Fruit fly (Drosophila melanogaster): ENCODE results near the gene CG42749.

The CG42749 gene

dm6 chrX:5300623-5301283 is 4.9 kb downstream of the CG42749 start (continued):
- TF ChIP-seq CG9705 (GFP tag; optimal IDR thresholded peaks at IDR 0.05) (no peak), Hr83 (GFP tag; optimal IDR thresholded peaks at IDR 0.05; ENCODE audit: poor library complexity, severe bottlenecking) (no peak), OdsH (GFP tag; optimal IDR thresholded peaks at IDR 0.05) (peak; percentile 14), sage (GFP tag; optimal IDR thresholded peaks at IDR 0.05) (no peak), jim (GFP tag; optimal IDR thresholded peaks at IDR 0.05) (no peak), Rel (GFP tag; optimal IDR thresholded peaks at IDR 0.05) (no peak), Rel (tag; optimal IDR thresholded peaks at IDR 0.05) (no peak), pan (optimal IDR thresholded peaks at IDR 0.05) (no peak), fru (GFP tag; optimal IDR thresholded peaks at IDR 0.05) (peak; percentile 18)

DNA sequence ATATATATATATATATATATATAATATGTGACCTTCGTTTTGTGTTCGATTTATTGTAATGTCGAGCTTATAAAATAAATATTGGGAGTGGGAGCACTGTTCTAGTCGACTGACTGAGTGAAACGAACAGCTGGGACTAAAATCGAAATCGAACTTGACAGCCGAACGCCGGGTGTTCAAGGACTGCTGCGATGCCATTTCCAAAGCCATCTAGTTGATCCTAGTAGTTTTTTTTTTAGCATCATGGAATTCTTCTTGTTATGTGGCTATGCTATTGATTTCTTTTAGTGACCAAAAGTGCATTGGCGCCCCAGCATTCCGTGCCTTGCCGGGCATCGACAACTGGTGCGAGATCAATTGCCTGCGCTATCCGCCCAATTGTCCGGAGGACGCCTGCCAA is 9.7 kb downstream of the CG42749 start, which contains the start of gene CG3323:
CG3323 (minus strand) TSS at position 101 of the 400 bp plus-strand sequence.
- TF ChIP-seq woc (GFP tag; optimal IDR thresholded peaks at IDR 0.05) (no peak), lola (GFP tag; optimal IDR thresholded peaks at IDR 0.05) (no peak), rgr (GFP tag; optimal IDR thresholded peaks at IDR 0.05) (no peak), OdsH (GFP tag; optimal IDR thresholded peaks at IDR 0.05) (no peak), pan (optimal IDR thresholded peaks at IDR 0.05) (no peak), Dif (GFP tag; optimal IDR thresholded peaks at IDR 0.05; ENCODE audit: partially characterized antibody) (no peak)

DNA sequence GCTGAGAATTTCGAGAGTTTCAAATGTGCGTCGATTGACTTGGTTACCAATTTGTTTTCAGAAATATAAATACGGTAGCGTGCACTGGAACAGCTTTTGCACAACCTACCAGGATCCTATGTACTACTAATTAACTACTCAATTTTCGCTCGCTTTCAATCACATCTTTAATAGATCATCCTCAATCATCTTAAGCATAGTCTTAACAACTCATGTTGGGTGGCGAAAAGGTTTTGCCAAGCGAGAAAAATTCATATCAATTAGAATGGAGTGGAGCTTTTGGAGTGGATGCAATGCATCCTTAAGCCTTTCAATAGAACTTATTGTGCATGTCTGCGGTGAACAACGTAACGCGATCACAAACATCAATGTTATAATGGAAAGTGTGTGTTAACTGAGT is 11.5 kb downstream of the CG42749 start, which contains the start of gene CG17764:
CG17764 (minus strand) TSS at position 101 of the 400 bp plus-strand sequence.
- TF ChIP-seq OdsH (GFP tag; optimal IDR thresholded peaks at IDR 0.05), result no peak
- no peak for TF ChIP-seq Vsx2 (GFP tag; optimal IDR thresholded peaks at IDR 0.05; ENCODE audit: partially characterized antibody)
- TF ChIP-seq HLH106 (tag; optimal IDR thresholded peaks at IDR 0.05), result no peak
- no peak for TF ChIP-seq usp (GFP tag; optimal IDR thresholded peaks at IDR 0.05)
- TF ChIP-seq brk (GFP tag; optimal IDR thresholded peaks at IDR 0.05), result no peak
- TF ChIP-seq h (GFP tag; optimal IDR thresholded peaks at IDR 0.05), result no peak
- TF ChIP-seq dsf (GFP tag; optimal IDR thresholded peaks at IDR 0.05; ENCODE audit: borderline replicate concordance), result no peak
- no peak for TF ChIP-seq CG32264 (GFP tag; optimal IDR thresholded peaks at IDR 0.05)
- no peak for TF ChIP-seq fru (GFP tag; optimal IDR thresholded peaks at IDR 0.05)
- TF ChIP-seq Jra (GFP tag; optimal IDR thresholded peaks at IDR 0.05), result no peak
- TF ChIP-seq CrebA (GFP tag; optimal IDR thresholded peaks at IDR 0.05; ENCODE audit: borderline replicate concordance), result no peak
- TF ChIP-seq foxo (GFP tag; optimal IDR thresholded peaks at IDR 0.05), result no peak

DNA sequence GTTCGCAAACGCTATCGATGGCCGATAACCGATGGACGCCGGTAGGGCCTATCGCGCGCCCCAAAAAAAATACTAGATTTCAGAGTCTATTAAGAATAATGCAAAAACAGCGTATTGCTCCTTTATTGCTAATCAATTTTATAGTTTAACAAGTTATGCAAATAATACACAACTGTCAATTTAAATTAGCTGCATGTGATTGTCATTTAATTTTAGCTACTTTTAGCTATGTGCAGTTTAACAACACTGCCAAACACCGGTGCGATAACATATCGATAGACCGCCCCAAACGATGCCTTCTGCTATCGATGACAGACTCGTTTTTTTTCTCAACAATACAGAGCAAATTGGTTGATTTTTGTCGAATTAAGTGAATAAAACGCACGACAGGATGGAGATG is 13.1 kb downstream of the CG42749 start, which contains the start of the genes Cdk7 and snf:
Cdk7 (minus strand) TSS at position 21 of the 400 bp plus-strand sequence.
snf (plus strand) TSS at position 280 of the 400 bp plus-strand sequence.
- TF ChIP-seq Rel (GFP tag; optimal IDR thresholded peaks at IDR 0.05) (no peak), Rel (tag; optimal IDR thresholded peaks at IDR 0.05) (no peak), CrebA (GFP tag; optimal IDR thresholded peaks at IDR 0.05; ENCODE audit: borderline replicate concordance) (no peak), Sp1 (GFP tag; optimal IDR thresholded peaks at IDR 0.05) (peak; percentile 24), Myc (optimal IDR thresholded peaks at IDR 0.05) (peak; percentile 56), ey (GFP tag; optimal IDR thresholded peaks at IDR 0.05) (peak; percentile 33), dl (GFP tag; optimal IDR thresholded peaks at IDR 0.05; ENCODE audit: insufficient read depth in 1 of 2, partially characterized antibody in 2 of 2) (no peak), psq (GFP tag; optimal IDR thresholded peaks at IDR 0.05) (peak; percentile 32), sv (GFP tag; optimal IDR thresholded peaks at IDR 0.05) (peak; percentile 8), Dif (GFP tag; optimal IDR thresholded peaks at IDR 0.05; ENCODE audit: partially characterized antibody) (no peak), HLH106 (tag; optimal IDR thresholded peaks at IDR 0.05) (peak; percentile 43), Vsx2 (GFP tag; optimal IDR thresholded peaks at IDR 0.05; ENCODE audit: partially characterized antibody) (peak; percentile 30), rgr (GFP tag; optimal IDR thresholded peaks at IDR 0.05) (peak; percentile 47), Hr83 (GFP tag; optimal IDR thresholded peaks at IDR 0.05; ENCODE audit: poor library complexity, severe bottlenecking) (peak; percentile 20), OdsH (GFP tag; optimal IDR thresholded peaks at IDR 0.05) (peak; percentile 28), pan (optimal IDR thresholded peaks at IDR 0.05) (no peak), Abd-B (GFP tag; optimal IDR thresholded peaks at IDR 0.05) (no peak), brk (GFP tag; optimal IDR thresholded peaks at IDR 0.05) (no peak), foxo (GFP tag; optimal IDR thresholded peaks at IDR 0.05) (peak in 1 of 2 experiments; percentile 63), fru (GFP tag; optimal IDR thresholded peaks at IDR 0.05) (peak; percentile 49), N (GFP tag; optimal IDR thresholded peaks at IDR 0.05) (no peak)
